Fruit fly (Drosophila melanogaster) whole organism, prepupa: ENCODE data around the gene CG10286.

Experiments
- CG6854 ChIP-seq: fragments of 200-800 bp; sonication (Bioruptor generic); optimal IDR thresholded peaks from 2 replicates; lab custom pipeline; 2017; ENCODE audit warnings: missing biosample characterization, mild to moderate bottlenecking, missing genetic modification characterization
- CG7368 ChIP-seq: fragments of 200-800 bp; sonication (Bioruptor generic); optimal IDR thresholded peaks from 3 replicates; lab custom pipeline; 2016; ENCODE audit warnings: missing biosample characterization, missing genetic modification characterization
- lz ChIP-seq: fragments of 200-800 bp; sonication (Bioruptor generic); optimal IDR thresholded peaks from 3 replicates; lab custom pipeline; 2016; ENCODE audit warnings: missing biosample characterization, missing genetic modification characterization

DNA sequence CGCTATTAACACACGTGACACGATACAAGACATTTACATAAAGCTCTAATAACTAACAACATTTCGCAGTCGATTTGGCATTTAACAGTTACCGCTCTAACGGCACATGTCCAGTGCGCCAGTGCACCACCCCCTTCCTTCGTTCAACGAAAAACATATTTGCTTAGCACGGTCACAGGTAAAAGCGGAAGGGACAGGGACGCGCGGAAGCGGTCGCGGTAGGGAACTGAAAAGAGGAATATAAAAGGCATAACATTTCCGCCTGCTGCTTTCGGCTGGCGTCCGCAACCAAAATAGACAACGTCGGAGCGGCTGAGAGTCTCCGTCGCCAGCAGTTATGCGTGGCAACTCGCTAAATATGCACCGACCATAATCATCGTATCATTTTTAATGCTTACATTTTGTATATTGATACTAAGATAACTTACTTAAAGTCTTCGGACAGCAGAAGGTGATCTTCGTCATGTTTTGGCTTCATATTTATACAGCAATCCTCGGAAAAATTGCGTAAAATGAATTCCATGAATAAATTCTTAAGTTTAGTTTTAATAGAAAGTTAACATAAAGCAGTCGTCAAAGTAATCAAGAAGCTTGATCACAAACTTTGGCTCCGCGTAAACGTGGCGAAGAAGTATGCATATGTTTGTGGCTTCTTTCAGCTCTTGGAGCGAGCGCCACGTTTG lies 16.9 kb upstream of the CG10286 start:
- TF ChIP-seq CG7368 (GFP tag; lab: Kevin White, UChicago) (no peak), CG6854 (no peak), lz (no peak)
